Fruit fly (Drosophila melanogaster) whole organism, adult: Measurements from ENCODE around the gene DhpD.

Source experiments
- CG11617 ChIP-seq: fragments of 200-800 bp; sonication (Bioruptor generic); optimal IDR thresholded peaks from 2 replicates; lab custom pipeline; 2017; ENCODE audit warnings: mild to moderate bottlenecking, missing biosample characterization, missing genetic modification reagents, missing genetic modification characterization
- CG12768 ChIP-seq: fragments of 200-800 bp; sonication (Bioruptor generic); optimal IDR thresholded peaks from 2 replicates; lab custom pipeline; 2017; ENCODE audit warnings: missing biosample characterization, missing genetic modification characterization, mild to moderate bottlenecking, moderate library complexity, missing genetic modification reagents
- CG14711 ChIP-seq: fragments of 200-800 bp; sonication (Bioruptor generic); optimal IDR thresholded peaks from 2 replicates; lab custom pipeline; 2018; ENCODE audit warnings: missing biosample characterization, mild to moderate bottlenecking, missing genetic modification characterization, moderate library complexity
- CG1620 ChIP-seq: fragments of 200-800 bp; sonication (Bioruptor generic); optimal IDR thresholded peaks from 2 replicates; lab custom pipeline; 2016; ENCODE audit warnings: missing biosample characterization, missing genetic modification characterization
- CG33017 ChIP-seq: fragments of 200-800 bp; sonication (Bioruptor generic); optimal IDR thresholded peaks from 2 replicates; lab custom pipeline; 2018; ENCODE audit warnings: missing biosample characterization, mild to moderate bottlenecking, missing genetic modification characterization, moderate library complexity
- CG5204 ChIP-seq: fragments of 200-800 bp; sonication (Bioruptor generic); optimal IDR thresholded peaks from 2 replicates; lab custom pipeline; 2016; ENCODE audit warnings: missing biosample characterization, missing genetic modification characterization
- CG7045 ChIP-seq: fragments of 200-800 bp; sonication (Bioruptor generic); optimal IDR thresholded peaks from 2 replicates; lab custom pipeline; 2017; ENCODE audit warnings: missing biosample characterization, mild to moderate bottlenecking, missing genetic modification characterization
- CG7101 ChIP-seq: fragments of 200-800 bp; sonication (Bioruptor generic); optimal IDR thresholded peaks from 2 replicates; lab custom pipeline; 2018; ENCODE audit warnings: missing biosample characterization, mild to moderate bottlenecking, missing genetic modification characterization, moderate library complexity
- Hr96 ChIP-seq: fragments of 200-800 bp; sonication (Bioruptor generic); optimal IDR thresholded peaks from 2 replicates; lab custom pipeline; 2016; ENCODE audit warnings: missing biosample characterization, missing genetic modification characterization
- Mnt ChIP-seq: fragments of 200-800 bp; sonication (Bioruptor generic); optimal IDR thresholded peaks from 2 replicates; lab custom pipeline; 2016; ENCODE audit warnings: missing biosample characterization, mild to moderate bottlenecking, missing genetic modification characterization
- bab1 ChIP-seq: fragments of 200-800 bp; sonication (Bioruptor generic); optimal IDR thresholded peaks from 3 replicates; lab custom pipeline; 2019; ENCODE audit warnings: missing biosample characterization, mild to moderate bottlenecking, missing genetic modification characterization, moderate library complexity
- cic ChIP-seq: fragments of 200-800 bp; sonication (Bioruptor generic); optimal IDR thresholded peaks from 2 replicates; lab custom pipeline; 2017; ENCODE audit warnings: missing biosample characterization, mild to moderate bottlenecking, missing genetic modification characterization, moderate library complexity
- cnc ChIP-seq, 2 experiments: fragments of >200 bp; optimal IDR thresholded peaks; 2 replicates each; lab custom pipeline; 2017
- kay ChIP-seq: fragments of 200-800 bp; sonication (Bioruptor generic); peaks from one replicate; lab custom pipeline; 2016; ENCODE audit warnings: missing biosample characterization, missing genetic modification characterization, borderline replicate concordance
- ovo ChIP-seq: fragments of 200-800 bp; sonication (Bioruptor generic); optimal IDR thresholded peaks from 2 replicates; lab custom pipeline; 2016; ENCODE audit warnings: missing biosample characterization, missing genetic modification characterization
- pad ChIP-seq: fragments of 200-800 bp; sonication (Bioruptor generic); optimal IDR thresholded peaks from 3 replicates; lab custom pipeline; 2017; ENCODE audit warnings: missing biosample characterization, missing genetic modification characterization, mild to moderate bottlenecking, moderate library complexity, missing genetic modification reagents
- tj ChIP-seq: fragments of 200-800 bp; sonication (Bioruptor generic); optimal IDR thresholded peaks from 3 replicates; lab custom pipeline; 2017; ENCODE audit warnings: missing biosample characterization, mild to moderate bottlenecking, missing genetic modification characterization, moderate library complexity
- toe ChIP-seq: fragments of 200-800 bp; sonication (Bioruptor generic); optimal IDR thresholded peaks from 2 replicates; lab custom pipeline; 2016; ENCODE audit warnings: missing biosample characterization, missing genetic modification characterization

The DhpD gene

DNA sequence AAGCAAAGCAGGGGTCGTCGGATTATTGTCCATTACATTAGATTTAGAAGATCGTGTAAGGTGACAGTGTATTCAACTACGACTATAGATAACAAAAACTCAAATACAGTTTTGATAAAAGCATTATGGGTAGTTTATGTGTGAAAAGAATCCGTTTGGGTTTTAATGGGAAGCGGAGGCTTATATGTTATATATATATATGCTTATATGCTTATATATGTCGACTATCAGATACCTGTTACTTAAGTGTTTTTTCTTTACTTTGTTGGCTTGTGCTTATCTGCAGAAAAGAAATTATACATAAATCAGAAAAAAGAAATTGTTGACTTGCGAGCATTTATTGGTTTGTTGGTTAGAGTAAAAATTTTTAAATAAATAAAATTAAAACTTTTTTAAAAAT is 23.9 kb upstream of the DhpD start, which contains the start of gene CG14644:
Gene CG14644 (minus strand): TSS at position 101 of the 400 bp plus-strand sequence.
- TF ChIP-seq tj (GFP tag; lab: Kevin White, UChicago) (no peak), ovo (GFP tag; lab: Kevin White, UChicago) (no peak), CG33017 (tag; lab: Kevin White, UChicago) (no peak), CG11617 (no peak), Mnt (GFP tag; lab: Kevin White, UChicago) (no peak), cnc (optimal IDR thresholded peaks at IDR 0.05; lab: Kevin White, UChicago) (no peak), cic (GFP tag; lab: Kevin White, UChicago) (no peak), kay (no peak), CG5204 (GFP tag; lab: Kevin White, UChicago) (no peak), bab1 (GFP tag; lab: Kevin White, UChicago) (no peak), Hr96 (GFP tag; lab: Kevin White, UChicago) (no peak), CG12768 (GFP tag; lab: Kevin White, UChicago) (no peak), CG1620 (GFP tag; lab: Kevin White, UChicago) (no peak), toe (GFP tag; lab: Kevin White, UChicago) (no peak), CG14711 (tag; lab: Kevin White, UChicago) (no peak)

DNA sequence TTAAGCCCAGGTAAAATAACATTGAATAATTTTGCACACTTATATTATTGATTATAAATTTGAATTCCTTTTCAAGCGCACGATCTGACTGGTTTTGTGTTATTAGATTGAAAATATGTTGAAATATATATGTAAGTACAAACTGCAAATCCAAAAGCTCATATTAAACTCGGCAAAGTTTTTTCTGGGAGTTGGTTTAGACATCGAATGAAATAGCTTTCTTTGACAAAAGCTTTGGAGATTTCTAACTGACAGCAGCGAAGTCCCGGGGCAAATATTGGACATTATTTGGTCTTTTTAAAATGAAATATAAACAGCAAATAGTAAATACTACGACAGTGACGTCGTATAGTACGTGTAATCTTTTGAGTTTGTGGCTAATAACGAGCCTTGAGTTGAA is 22.2 kb upstream of the DhpD start, which contains the start of gene TwdlG:
Gene TwdlG (minus strand): TSS at position 101 of the 400 bp plus-strand sequence.
- peak; percentile 74 for TF ChIP-seq kay
- no peak for TF ChIP-seq cic (GFP tag; lab: Kevin White, UChicago)
- TF ChIP-seq bab1 (GFP tag; lab: Kevin White, UChicago) = no peak
- TF ChIP-seq CG12768 (GFP tag; lab: Kevin White, UChicago) = no peak

DNA sequence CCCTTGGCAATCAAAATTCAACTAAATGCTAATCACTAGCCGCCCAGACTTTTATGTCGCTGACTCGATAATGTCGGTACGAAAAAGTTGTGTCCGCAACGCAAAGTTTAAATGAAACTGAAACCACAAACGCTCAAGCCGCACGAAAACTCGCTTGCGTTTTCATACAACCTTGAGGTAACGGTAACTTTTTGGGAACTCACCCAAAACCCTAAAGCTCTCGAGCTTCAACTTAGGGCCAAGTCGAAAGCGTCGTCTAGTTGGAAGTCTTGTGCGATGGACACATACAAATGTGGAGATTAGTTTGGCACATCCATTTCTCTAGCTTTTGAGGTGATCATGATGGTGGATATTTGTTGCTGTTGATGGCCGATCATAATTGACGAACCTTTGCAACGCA is 20.9 kb upstream of the DhpD start:
- TF ChIP-seq CG11617 (no peak), CG12768 (GFP tag; lab: Kevin White, UChicago) (no peak), CG7101 (tag; lab: Kevin White, UChicago) (no peak), Mnt (GFP tag; lab: Kevin White, UChicago) (no peak), kay (no peak), Hr96 (GFP tag; lab: Kevin White, UChicago) (no peak), tj (GFP tag; lab: Kevin White, UChicago) (no peak), CG1620 (GFP tag; lab: Kevin White, UChicago) (no peak), CG33017 (tag; lab: Kevin White, UChicago) (no peak), CG7045 (GFP tag; lab: Kevin White, UChicago) (no peak), pad (GFP tag; lab: Kevin White, UChicago) (no peak), ovo (GFP tag; lab: Kevin White, UChicago) (no peak)

DNA sequence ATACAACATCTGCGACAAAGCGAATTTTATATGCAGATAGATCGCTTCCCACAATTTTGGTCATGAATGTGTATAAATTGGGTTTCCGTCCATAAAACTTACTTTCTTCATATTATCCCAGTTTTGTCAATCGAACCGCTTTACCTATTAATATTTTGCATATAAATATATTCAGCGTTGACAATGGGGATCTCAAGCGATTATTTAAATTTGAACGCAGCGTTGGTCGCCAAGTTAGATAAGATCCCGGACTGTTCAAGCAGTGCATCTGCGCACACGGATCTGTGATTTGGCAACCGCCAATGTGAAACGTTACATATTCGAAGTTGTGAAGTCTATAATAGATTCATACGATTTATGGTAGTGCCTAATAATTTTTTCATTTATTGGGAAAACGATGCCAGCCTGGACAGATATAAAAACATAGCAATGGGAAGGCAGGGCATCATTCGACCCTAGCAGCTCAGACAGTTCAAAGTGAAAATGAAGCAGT is 17.6 kb upstream of the DhpD start, which contains the start of gene TwdlF:
Gene TwdlF (plus strand): TSS at position 443 of the 493 bp plus-strand sequence.
- TF ChIP-seq CG14711 (tag; lab: Kevin White, UChicago) (no peak), cnc (optimal IDR thresholded peaks at IDR 0.05; lab: Kevin White, UChicago) (no peak), pad (GFP tag; lab: Kevin White, UChicago) (no peak), toe (GFP tag; lab: Kevin White, UChicago) (no peak), CG11617 (no peak), Hr96 (GFP tag; lab: Kevin White, UChicago) (no peak), CG7045 (GFP tag; lab: Kevin White, UChicago) (no peak), CG7101 (tag; lab: Kevin White, UChicago) (no peak), cic (GFP tag; lab: Kevin White, UChicago) (no peak), CG1620 (GFP tag; lab: Kevin White, UChicago) (no peak), CG33017 (tag; lab: Kevin White, UChicago) (no peak), ovo (GFP tag; lab: Kevin White, UChicago) (no peak)

DNA sequence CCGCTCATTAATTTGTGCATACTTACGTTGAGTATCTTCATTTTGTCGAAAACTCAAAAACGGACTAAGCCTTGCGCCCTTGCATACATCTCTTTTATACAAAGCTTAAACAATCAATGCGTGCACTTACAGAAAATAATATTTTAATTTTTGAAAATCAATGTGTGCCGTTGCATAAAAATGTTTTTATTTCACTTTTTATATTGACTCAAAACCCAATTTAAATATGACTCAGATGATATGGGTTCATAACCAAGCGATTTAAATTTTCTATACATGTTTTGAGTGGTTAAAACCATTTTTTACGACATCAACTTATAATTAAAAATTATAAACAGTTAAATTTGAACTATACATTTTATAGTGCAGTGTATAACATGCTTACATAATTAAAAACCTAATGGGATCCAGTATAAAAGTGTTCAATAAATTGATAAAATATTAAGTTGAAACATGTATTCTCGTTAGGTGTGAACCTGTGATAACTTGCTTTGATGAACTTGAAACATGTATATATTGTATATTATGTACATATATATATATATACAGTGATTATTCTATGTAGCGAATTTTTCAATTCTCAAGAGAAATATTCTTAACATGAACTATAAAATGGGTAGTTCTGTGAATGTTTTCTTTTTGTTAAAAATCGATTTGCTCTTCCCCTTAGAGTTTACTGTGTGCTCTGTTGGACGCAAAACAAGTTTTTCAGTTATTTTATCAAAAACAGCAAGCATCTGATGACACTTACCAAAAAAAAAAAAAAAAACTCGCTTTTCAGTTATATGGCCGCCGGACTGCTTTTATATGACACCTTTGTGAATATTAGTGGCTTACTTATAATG is 14.3 kb upstream of the DhpD start, which contains the start of gene CG34305:
Gene CG34305 (minus strand): TSS at position 51 of the 845 bp plus-strand sequence.
- TF ChIP-seq CG5204 (GFP tag; lab: Kevin White, UChicago) (no peak), ovo (GFP tag; lab: Kevin White, UChicago) (no peak), cnc (optimal IDR thresholded peaks at IDR 0.05; lab: Kevin White, UChicago) (no peak), tj (GFP tag; lab: Kevin White, UChicago) (no peak), kay (no peak), CG11617 (no peak), CG1620 (GFP tag; lab: Kevin White, UChicago) (no peak), CG7045 (GFP tag; lab: Kevin White, UChicago) (no peak), cic (GFP tag; lab: Kevin White, UChicago) (no peak), CG33017 (tag; lab: Kevin White, UChicago) (no peak), pad (GFP tag; lab: Kevin White, UChicago) (no peak)

DNA sequence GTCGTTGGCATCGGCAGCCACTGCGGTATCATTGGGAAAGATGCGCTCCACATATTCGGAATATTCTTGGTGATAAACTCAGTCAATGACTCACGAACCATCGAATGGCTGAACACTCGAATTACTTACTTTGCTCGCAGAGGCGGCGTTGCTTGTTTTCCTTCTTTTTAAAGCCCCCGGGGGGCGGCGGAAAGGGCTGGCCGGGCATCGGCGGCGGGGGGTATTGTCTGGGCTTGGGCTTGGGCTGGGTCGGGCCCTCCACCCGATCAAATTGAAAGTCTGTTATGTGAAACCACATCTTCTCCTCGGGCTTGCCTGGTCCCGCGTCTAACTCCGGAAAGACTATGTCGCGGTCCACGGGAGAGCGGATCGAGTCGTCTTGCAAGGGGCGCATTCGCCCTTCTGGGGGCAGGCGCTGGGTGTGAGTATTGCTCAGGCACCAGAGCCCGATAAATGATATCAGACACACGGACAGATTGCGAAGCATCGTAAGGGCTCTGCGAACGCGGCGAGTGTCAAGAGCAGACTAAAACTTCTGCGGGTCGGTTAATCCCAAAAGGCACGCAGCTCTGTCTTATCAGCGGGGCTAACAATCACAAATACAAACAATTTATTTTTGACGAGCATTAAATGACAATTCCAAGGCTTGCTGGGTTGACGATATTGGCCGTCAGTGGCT is 13.3 kb upstream of the DhpD start, which contains the start of gene CG14642:
Gene CG14642 (minus strand): TSS at position 509 of the 679 bp plus-strand sequence.
- no peak for TF ChIP-seq bab1 (GFP tag; lab: Kevin White, UChicago)
- no peak for TF ChIP-seq CG7045 (GFP tag; lab: Kevin White, UChicago)
- TF ChIP-seq pad (GFP tag; lab: Kevin White, UChicago) = no peak
